Worm (Caenorhabditis elegans) whole organism, late embryonic: Measurements from ENCODE around the gene fbxc-26.

Experiments used
- ama-1 ChIP-seq: fragments of 150-350 bp; optimal IDR thresholded peaks from 2 replicates; lab custom pipeline; 2014
- ets-4 ChIP-seq: sonication (generic microtip); optimal IDR thresholded peaks from 2 replicates; lab custom pipeline; 2016; ENCODE audit warnings: missing genetic modification characterization, missing compliant biosample characterization
- fkh-10 ChIP-seq: fragments of 150-350 bp; optimal IDR thresholded peaks from 2 replicates; lab custom pipeline; 2014; ENCODE audit warnings: missing biosample characterization, missing genetic modification reagents, missing genetic modification characterization
- nhr-11 ChIP-seq: fragments of 150-350 bp; optimal IDR thresholded peaks from 2 replicates; lab custom pipeline; 2014; ENCODE audit warnings: missing biosample characterization, missing genetic modification characterization
- unc-3 ChIP-seq, 2 experiments: fragments of 200-800 bp in 1 of 2; sonication (Bioruptor generic) in 1 of 2; sonication (generic microtip) in 1 of 2; conservative IDR thresholded peaks in 1 of 2; optimal IDR thresholded peaks in 1 of 2; 2 replicates each; pipeline versions ENCODE4 v1.3.6 to Lab custom; 2016 to 2022; ENCODE audit warnings: missing compliant biosample characterization in 2 of 2, missing genetic modification characterization in 2 of 2, missing genetic modification reagents in 1 of 2

DNA sequence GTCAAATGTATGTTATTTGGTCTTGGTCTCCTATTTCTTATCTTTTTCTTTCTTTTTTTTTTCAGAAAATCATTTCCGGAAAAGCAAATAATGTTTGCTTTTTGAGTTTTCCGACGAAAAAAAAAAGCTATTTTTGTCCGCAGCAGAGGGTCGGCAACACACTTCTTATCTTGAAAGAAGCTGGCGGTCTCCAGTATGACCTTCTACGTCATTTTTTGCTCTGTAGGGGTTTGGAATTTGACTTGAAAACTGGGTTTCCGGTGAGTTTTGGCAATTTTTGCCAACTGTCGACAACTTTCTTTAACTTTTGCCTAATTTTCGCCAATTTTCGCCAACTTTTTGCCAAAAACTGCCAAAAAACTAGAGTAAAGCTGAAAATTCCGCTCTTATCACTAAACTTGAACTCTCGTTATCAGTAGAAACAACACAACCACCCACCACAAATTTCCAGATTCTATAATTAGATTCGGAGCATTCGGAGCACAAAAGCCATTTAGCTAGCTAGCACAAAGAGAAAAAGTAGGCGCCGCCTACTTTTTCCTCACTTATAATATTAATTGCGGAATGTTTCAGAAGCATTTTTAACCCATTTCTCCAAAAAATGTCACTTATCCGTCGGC lies 24.1 kb downstream of the fbxc-26 start, which contains the start of gene nhx-6:
- no peak for TF ChIP-seq nhr-11 (tag; lab: Kevin White, UChicago)
- no peak for TF ChIP-seq ama-1 (lab: Kevin White, UChicago)
- no peak for TF ChIP-seq fkh-10 (GFP tag; lab: Kevin White, UChicago)
- no peak for TF ChIP-seq unc-3 (GFP tag; conservative IDR thresholded peaks at IDR 0.05; lab: Robert Waterston, UW)
- TF ChIP-seq unc-3 (tag; optimal IDR thresholded peaks at IDR 0.05; lab: Kevin White, UChicago) = no peak
- TF ChIP-seq ets-4 (tag; lab: Kevin White, UChicago) = no peak
